Fruit fly (Drosophila melanogaster) whole organism, embryonic: Measurements from ENCODE around the gene CG12990.
A peak's percentile ranks its signal among the peaks of the same experiment; 100 is the strongest.

ENCODE experiments used
- CG10321 ChIP-seq: fragments of 200-800 bp; sonication (Bioruptor generic); IDR thresholded peaks from 2 replicates; pipeline ENCODE4 v1.3.6; 2022; ENCODE audit warnings: missing biosample characterization, missing genetic modification characterization
- CG11560 ChIP-seq: fragments of 200-800 bp; sonication (Bioruptor generic); IDR thresholded peaks from 3 replicates; pipeline ENCODE4 v1.3.6; 2022; ENCODE audit warnings: missing biosample characterization, missing genetic modification characterization
- CG12299 ChIP-seq: fragments of 200-800 bp; sonication (Bioruptor generic); optimal IDR thresholded peaks from 2 replicates; lab custom pipeline; 2018; ENCODE audit warnings: missing biosample characterization, mild to moderate bottlenecking, missing genetic modification characterization
- CG13424 ChIP-seq: fragments of 200-800 bp; sonication (Bioruptor generic); optimal IDR thresholded peaks from 2 replicates; lab custom pipeline; 2019; ENCODE audit warnings: missing biosample characterization, mild to moderate bottlenecking, missing genetic modification characterization, moderate library complexity
- CG13624 ChIP-seq: fragments of 200-800 bp; sonication (Bioruptor generic); optimal IDR thresholded peaks from 2 replicates; lab custom pipeline; 2016; ENCODE audit warnings: missing biosample characterization, missing genetic modification characterization
- CG14441 ChIP-seq: fragments of 200-800 bp; sonication (Bioruptor generic); IDR thresholded peaks from 2 replicates; pipeline ENCODE4 v1.3.6; 2022; ENCODE audit warnings: missing biosample characterization, missing genetic modification characterization
- CG14710 ChIP-seq: fragments of 200-800 bp; sonication (Bioruptor generic); optimal IDR thresholded peaks from 3 replicates; lab custom pipeline; 2019; ENCODE audit warnings: missing biosample characterization, mild to moderate bottlenecking, missing genetic modification characterization, moderate library complexity
- CG15073 ChIP-seq: fragments of 200-800 bp; sonication (Bioruptor generic); optimal IDR thresholded peaks from 2 replicates; lab custom pipeline; 2016; ENCODE audit warnings: missing biosample characterization, missing genetic modification characterization
- CG15269 ChIP-seq: fragments of 200-800 bp; sonication (Bioruptor generic); optimal IDR thresholded peaks from 2 replicates; lab custom pipeline; 2018; ENCODE audit warnings: missing biosample characterization, mild to moderate bottlenecking, missing genetic modification characterization, moderate library complexity
- CG15479 ChIP-seq: fragments of 200-800 bp; sonication (Bioruptor generic); optimal IDR thresholded peaks from 3 replicates; lab custom pipeline; 2019; ENCODE audit warnings: missing biosample characterization, mild to moderate bottlenecking, missing genetic modification characterization, moderate library complexity
- CG16815 ChIP-seq: fragments of 200-800 bp; sonication (Bioruptor generic); optimal IDR thresholded peaks from 3 replicates; lab custom pipeline; 2017; ENCODE audit warnings: missing biosample characterization, mild to moderate bottlenecking, missing genetic modification characterization
- CG17802 ChIP-seq: fragments of 200-800 bp; sonication (Bioruptor generic); optimal IDR thresholded peaks from 2 replicates; lab custom pipeline; 2018; ENCODE audit warnings: missing biosample characterization, mild to moderate bottlenecking, missing genetic modification characterization, moderate library complexity
- CG1792 ChIP-seq: fragments of 200-800 bp; sonication (Bioruptor generic); optimal IDR thresholded peaks from 2 replicates; lab custom pipeline; 2016; ENCODE audit warnings: missing biosample characterization, missing genetic modification characterization
- CG18262 ChIP-seq: fragments of 200-800 bp; optimal IDR thresholded peaks from 3 replicates; lab custom pipeline; 2019; ENCODE audit warnings: missing biosample characterization, mild to moderate bottlenecking, missing genetic modification characterization, moderate library complexity
- CG18599 ChIP-seq: fragments of 200-800 bp; sonication (Bioruptor generic); optimal IDR thresholded peaks from 3 replicates; lab custom pipeline; 2017; ENCODE audit warnings: missing biosample characterization, missing genetic modification characterization, mild to moderate bottlenecking, moderate library complexity, missing genetic modification reagents
- CG2120 ChIP-seq: fragments of 200-800 bp; sonication (Bioruptor generic); optimal IDR thresholded peaks from 3 replicates; lab custom pipeline; 2016; ENCODE audit warnings: missing biosample characterization, missing genetic modification characterization
- CG30020 ChIP-seq: fragments of 200-800 bp; optimal IDR thresholded peaks from 2 replicates; lab custom pipeline; 2019; ENCODE audit warnings: missing biosample characterization, mild to moderate bottlenecking, missing genetic modification characterization, moderate library complexity
- CG30403 ChIP-seq: fragments of 200-800 bp; sonication (Bioruptor generic); optimal IDR thresholded peaks from 3 replicates; lab custom pipeline; 2016; ENCODE audit warnings: missing biosample characterization, missing genetic modification characterization
- CG31365 ChIP-seq: fragments of 200-800 bp; sonication (Bioruptor generic); optimal IDR thresholded peaks from 2 replicates; lab custom pipeline; 2018; ENCODE audit warnings: missing biosample characterization, mild to moderate bottlenecking, missing genetic modification characterization
- CG5953 ChIP-seq: fragments of 200-800 bp; sonication (Bioruptor generic); IDR thresholded peaks from 2 replicates; pipeline ENCODE4 v1.3.6; 2022; ENCODE audit warnings: missing biosample characterization, missing genetic modification characterization
- CG6175 ChIP-seq: fragments of 200-800 bp; sonication (Bioruptor generic); IDR thresholded peaks from 3 replicates; pipeline ENCODE4 v1.3.6; 2022; ENCODE audit warnings: missing biosample characterization, missing genetic modification characterization
- CG9609 ChIP-seq: fragments of 200-800 bp; sonication (Bioruptor generic); optimal IDR thresholded peaks from 3 replicates; lab custom pipeline; 2016; ENCODE audit warnings: missing biosample characterization, missing genetic modification characterization
- CG9876 ChIP-seq: fragments of 200-800 bp; sonication (Bioruptor generic); optimal IDR thresholded peaks from 2 replicates; lab custom pipeline; 2016; ENCODE audit warnings: missing biosample characterization, missing genetic modification characterization
- Drgx ChIP-seq: fragments of 200-800 bp; sonication (Bioruptor generic); IDR thresholded peaks from 2 replicates; pipeline ENCODE4 v1.3.6; 2022; ENCODE audit warnings: missing biosample characterization, missing genetic modification characterization
- Elba2 ChIP-seq: fragments of 200-800 bp; sonication (Bioruptor generic); optimal IDR thresholded peaks from 3 replicates; lab custom pipeline; 2016; ENCODE audit warnings: missing biosample characterization, missing genetic modification characterization
- HLH3B ChIP-seq: fragments of 200-800 bp; sonication (Bioruptor generic); IDR thresholded peaks from 2 replicates; pipeline ENCODE4 v1.3.6; 2022; ENCODE audit warnings: missing biosample characterization, missing genetic modification characterization
- MTF-1 ChIP-seq: fragments of 200-800 bp; sonication (Bioruptor generic); optimal IDR thresholded peaks from 2 replicates; lab custom pipeline; 2018; ENCODE audit warnings: missing biosample characterization, mild to moderate bottlenecking, missing genetic modification characterization, borderline replicate concordance
- Mrtf ChIP-seq: fragments of 200-800 bp; sonication (Bioruptor generic); IDR thresholded peaks from 3 replicates; pipeline ENCODE4 v1.3.6; 2022; ENCODE audit warnings: missing biosample characterization, missing genetic modification characterization
- NFAT ChIP-seq: fragments of 200-800 bp; sonication (Bioruptor generic); IDR thresholded peaks from 2 replicates; pipeline ENCODE4 v1.3.6; 2022; ENCODE audit warnings: missing biosample characterization, missing genetic modification characterization
- NK7.1 ChIP-seq: fragments of 200-800 bp; sonication (Bioruptor generic); optimal IDR thresholded peaks from 3 replicates; lab custom pipeline; 2016; ENCODE audit warnings: missing biosample characterization, missing genetic modification characterization
- Ptx1 ChIP-seq: fragments of 200-800 bp; sonication (Bioruptor generic); IDR thresholded peaks from 2 replicates; pipeline ENCODE4 v1.3.6; 2022; ENCODE audit warnings: missing biosample characterization, missing genetic modification characterization
- Rfx ChIP-seq: fragments of 200-800 bp; sonication (Bioruptor generic); IDR thresholded peaks from 2 replicates; pipeline ENCODE4 v1.3.6; 2022; ENCODE audit warnings: missing biosample characterization, missing genetic modification characterization
- Spps ChIP-seq: fragments of 200-800 bp; sonication (Bioruptor generic); optimal IDR thresholded peaks from 2 replicates; lab custom pipeline; 2018; ENCODE audit warnings: missing biosample characterization, mild to moderate bottlenecking, missing genetic modification characterization
- abd-A ChIP-seq: fragments of 200-800 bp; sonication (Bioruptor generic); optimal IDR thresholded peaks from 3 replicates; lab custom pipeline; 2019; ENCODE audit warnings: missing biosample characterization, mild to moderate bottlenecking, missing genetic modification characterization, moderate library complexity
- bbx ChIP-seq: fragments of 200-800 bp; sonication (Bioruptor generic); IDR thresholded peaks from 2 replicates; pipeline ENCODE4 v1.3.6; 2022; ENCODE audit warnings: missing biosample characterization, missing genetic modification characterization; ENCODE audit not compliant: partially characterized antibody
- dmrt11E ChIP-seq: fragments of 200-800 bp; sonication (Bioruptor generic); optimal IDR thresholded peaks from 3 replicates; lab custom pipeline; 2018; ENCODE audit warnings: missing biosample characterization, mild to moderate bottlenecking, missing genetic modification characterization, moderate library complexity
- ewg ChIP-seq: fragments of 200-800 bp; sonication (Bioruptor generic); optimal IDR thresholded peaks from 3 replicates; lab custom pipeline; 2017; ENCODE audit warnings: mild to moderate bottlenecking, missing biosample characterization, missing genetic modification reagents, missing genetic modification characterization
- grau ChIP-seq: fragments of 200-800 bp; optimal IDR thresholded peaks from 3 replicates; lab custom pipeline; 2019; ENCODE audit warnings: missing biosample characterization, mild to moderate bottlenecking, missing genetic modification characterization, moderate library complexity
- grn ChIP-seq: fragments of 200-800 bp; sonication (Bioruptor generic); optimal IDR thresholded peaks from 3 replicates; lab custom pipeline; 2017; ENCODE audit warnings: missing biosample characterization, missing genetic modification characterization
- gt ChIP-seq: fragments of 200-800 bp; sonication (Bioruptor generic); IDR thresholded peaks from 2 replicates; pipeline ENCODE4 v1.3.6; 2022; ENCODE audit warnings: missing biosample characterization, missing genetic modification characterization
- hth ChIP-seq: fragments of >200 bp; optimal IDR thresholded peaks from 2 replicates; lab custom pipeline; 2017; ENCODE audit warnings: inconsistent platforms
- kni ChIP-seq: fragments of 200-800 bp; sonication (Bioruptor generic); optimal IDR thresholded peaks from 3 replicates; lab custom pipeline; 2017; ENCODE audit warnings: mild to moderate bottlenecking, missing biosample characterization, missing genetic modification reagents, missing genetic modification characterization
- nmo ChIP-seq: fragments of 200-800 bp; sonication (Bioruptor generic); optimal IDR thresholded peaks from 2 replicates; lab custom pipeline; 2018; ENCODE audit warnings: missing biosample characterization, mild to moderate bottlenecking, missing genetic modification characterization, moderate library complexity
- pzg ChIP-seq: fragments of 200-800 bp; sonication (Bioruptor generic); optimal IDR thresholded peaks from 3 replicates; lab custom pipeline; 2018; ENCODE audit warnings: missing biosample characterization, mild to moderate bottlenecking, missing genetic modification characterization, moderate library complexity
- repo ChIP-seq: fragments of 200-800 bp; sonication (Bioruptor generic); optimal IDR thresholded peaks from 2 replicates; lab custom pipeline; 2016; ENCODE audit warnings: missing biosample characterization, missing genetic modification characterization
- sd ChIP-seq: fragments of 200-800 bp; sonication (Bioruptor generic); optimal IDR thresholded peaks from 3 replicates; lab custom pipeline; 2018; ENCODE audit warnings: missing biosample characterization, mild to moderate bottlenecking, missing genetic modification characterization, moderate library complexity
- sug ChIP-seq: fragments of 200-800 bp; optimal IDR thresholded peaks from 2 replicates; lab custom pipeline; 2019; ENCODE audit warnings: missing biosample characterization, mild to moderate bottlenecking, missing genetic modification characterization, moderate library complexity
- trh ChIP-seq: fragments of 200-800 bp; sonication (Bioruptor generic); optimal IDR thresholded peaks from 2 replicates; lab custom pipeline; 2016; ENCODE audit warnings: missing biosample characterization, missing genetic modification characterization
- ttk ChIP-seq: fragments of 200-800 bp; sonication (Bioruptor generic); IDR thresholded peaks from 2 replicates; pipeline ENCODE4 v2.1.2; 2022; ENCODE audit warnings: missing biosample characterization, missing genetic modification characterization
- tup ChIP-seq: fragments of 200-800 bp; sonication (Bioruptor generic); optimal IDR thresholded peaks from 2 replicates; lab custom pipeline; 2016; ENCODE audit warnings: missing biosample characterization, mild to moderate bottlenecking, missing genetic modification characterization, moderate library complexity
- yki ChIP-seq: fragments of >200 bp; optimal IDR thresholded peaks from 3 replicates; lab custom pipeline; 2018

Gene CG12990

DNA sequence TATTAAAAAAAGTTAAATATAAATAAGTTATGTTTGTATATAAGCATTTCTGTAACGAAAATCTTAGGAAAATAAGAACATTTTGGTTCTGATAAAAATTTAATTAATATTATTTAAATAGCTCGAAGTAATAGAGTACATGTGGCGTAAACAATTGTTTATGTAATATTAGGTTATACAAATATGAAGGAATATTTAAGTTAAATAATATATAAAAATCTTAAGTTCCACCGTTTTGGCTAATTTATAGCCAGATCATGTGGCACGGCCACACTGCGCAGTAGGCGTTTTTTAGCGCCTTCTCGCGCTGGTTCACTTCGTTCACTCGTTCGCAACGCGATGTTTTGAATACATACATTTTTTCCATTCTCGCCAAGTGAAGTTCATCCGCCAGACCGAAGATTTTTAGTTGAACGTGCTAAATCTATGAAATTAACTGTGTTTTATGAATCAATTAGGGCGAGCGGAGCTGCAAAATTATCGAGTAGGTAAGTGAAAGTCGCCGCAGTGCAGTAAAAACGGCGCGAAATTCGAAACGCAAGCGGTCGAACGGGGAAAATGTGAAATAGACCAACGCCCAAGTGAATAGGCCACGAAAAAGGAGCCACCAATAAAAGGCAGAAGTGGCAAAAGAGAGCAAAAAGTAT lies 14.5 kb downstream of the CG12990 start, which contains the start of gene beta-Spec (continued):
- TF ChIP-seq ewg (GFP tag; lab: Kevin White, UChicago): peak; percentile 58
- no peak for TF ChIP-seq CG14441 (GFP tag; lab: Robert Waterston, UW)
- TF ChIP-seq Ptx1 (GFP tag; lab: Robert Waterston, UW): peak; percentile 15; the same call in 1 of the 2 replicates
- TF ChIP-seq CG18262: peak; percentile 37
- no peak for TF ChIP-seq CG9876 (GFP tag; lab: Kevin White, UChicago)
- no peak for TF ChIP-seq CG2120 (GFP tag; lab: Kevin White, UChicago)
- TF ChIP-seq Rfx (GFP tag; lab: Robert Waterston, UW): peak; percentile 39; the same call in 1 of the 2 replicates
- TF ChIP-seq CG11560: no peak
- no peak for TF ChIP-seq Spps (tag; lab: Kevin White, UChicago)
- no peak for TF ChIP-seq sd (tag; lab: Kevin White, UChicago)
- no peak for TF ChIP-seq CG16815 (GFP tag; lab: Kevin White, UChicago)
- peak; percentile 28 for TF ChIP-seq pzg (GFP tag; lab: Kevin White, UChicago)
- no peak for TF ChIP-seq HLH3B (GFP tag; lab: Robert Waterston, UW)
- no peak for TF ChIP-seq CG5953 (GFP tag; lab: Robert Waterston, UW)
- TF ChIP-seq hth (lab: Kevin White, UChicago): no peak
- TF ChIP-seq dmrt11E (tag; lab: Kevin White, UChicago): peak; percentile 4
- peak; percentile 5 for TF ChIP-seq nmo (GFP tag; lab: Kevin White, UChicago)
- no peak for TF ChIP-seq CG17802 (tag; lab: Kevin White, UChicago)
- TF ChIP-seq grau (tag; lab: Kevin White, UChicago): peak; percentile 12
- TF ChIP-seq CG31365 (tag; lab: Kevin White, UChicago): no peak
- no peak for TF ChIP-seq MTF-1 (GFP tag; lab: Kevin White, UChicago)
- no peak for TF ChIP-seq sug (tag; lab: Kevin White, UChicago)
- TF ChIP-seq CG15269 (tag; lab: Kevin White, UChicago): no peak
- no peak for TF ChIP-seq NK7.1
- TF ChIP-seq kni: peak; percentile 37
- TF ChIP-seq Mrtf: no peak
- no peak for TF ChIP-seq repo (GFP tag; lab: Kevin White, UChicago)
- TF ChIP-seq grn (GFP tag; lab: Kevin White, UChicago): no peak
- TF ChIP-seq yki: no peak
- peak; percentile 28 for TF ChIP-seq CG14710
- TF ChIP-seq NFAT (GFP tag; lab: Robert Waterston, UW): 0 out of 2 replicates have a peak, but pooled peaks have one; percentile 4
- TF ChIP-seq ttk (GFP tag; lab: Robert Waterston, UW): no peak
- TF ChIP-seq CG1792 (GFP tag; lab: Kevin White, UChicago): no peak
- no peak for TF ChIP-seq CG13624 (GFP tag; lab: Kevin White, UChicago)
- TF ChIP-seq bbx (GFP tag; lab: Robert Waterston, UW): 0 out of 2 replicates have a peak, but pooled peaks have one; percentile 25
- no peak for TF ChIP-seq CG15479 (GFP tag; lab: Kevin White, UChicago)
- TF ChIP-seq CG9609 (GFP tag; lab: Kevin White, UChicago): no peak
- TF ChIP-seq abd-A (tag; lab: Kevin White, UChicago): no peak
- no peak for TF ChIP-seq CG6175 (GFP tag; lab: Robert Waterston, UW)
- TF ChIP-seq Drgx (GFP tag; lab: Robert Waterston, UW): no peak
- peak; percentile 45 for TF ChIP-seq CG30020 (tag; lab: Kevin White, UChicago)
- TF ChIP-seq CG30403 (GFP tag; lab: Kevin White, UChicago): peak; percentile 51
- no peak for TF ChIP-seq tup
- TF ChIP-seq CG13424 (tag; lab: Kevin White, UChicago): peak; percentile 20
- TF ChIP-seq CG15073 (GFP tag; lab: Kevin White, UChicago): no peak
- no peak for TF ChIP-seq gt (GFP tag; lab: Robert Waterston, UW)
- TF ChIP-seq trh (GFP tag; lab: Kevin White, UChicago): no peak
- peak; percentile 14 for TF ChIP-seq CG12299 (tag; lab: Kevin White, UChicago)
- no peak for TF ChIP-seq CG10321 (GFP tag; lab: Robert Waterston, UW)
- no peak for TF ChIP-seq Elba2 (GFP tag; lab: Kevin White, UChicago)
- TF ChIP-seq CG18599 (GFP tag; lab: Kevin White, UChicago): no peak
